Worm (Caenorhabditis elegans) whole organism, L2 larva: ENCODE results near the gene skr-12.

Source experiments
- elt-1 ChIP-seq: fragments of 150-350 bp; optimal IDR thresholded peaks from 2 replicates; lab custom pipeline; 2014; ENCODE audit warnings: missing biosample characterization, missing genetic modification characterization
- lin-13 ChIP-seq: fragments of 150-350 bp; optimal IDR thresholded peaks from 2 replicates; lab custom pipeline; 2014; ENCODE audit warnings: missing biosample characterization, missing genetic modification reagents, missing genetic modification characterization
- nhr-25 ChIP-seq: fragments of 150-350 bp; sonication (generic microtip); optimal IDR thresholded peaks from 3 replicates; lab custom pipeline; 2014; ENCODE audit warnings: missing biosample characterization, missing genetic modification characterization
- nhr-6 ChIP-seq: fragments of 150-350 bp; optimal IDR thresholded peaks from 2 replicates; lab custom pipeline; 2014; ENCODE audit warnings: missing biosample characterization, missing genetic modification characterization
- nhr-77 ChIP-seq: fragments of 150-350 bp; optimal IDR thresholded peaks from 2 replicates; lab custom pipeline; 2014; ENCODE audit warnings: missing biosample characterization, missing genetic modification characterization
- sem-4 ChIP-seq: fragments of 150-350 bp; optimal IDR thresholded peaks from 2 replicates; lab custom pipeline; 2014; ENCODE audit warnings: missing biosample characterization, missing genetic modification reagents, missing genetic modification characterization
- unc-39 ChIP-seq: fragments of 150-350 bp; optimal IDR thresholded peaks from 2 replicates; lab custom pipeline; 2014; ENCODE audit warnings: missing biosample characterization, missing genetic modification characterization
- unc-55 ChIP-seq: fragments of 150-350 bp; sonication (generic microtip); optimal IDR thresholded peaks from 3 replicates; lab custom pipeline; 2014; ENCODE audit warnings: missing biosample characterization, missing genetic modification reagents, missing genetic modification characterization
- unc-62 ChIP-seq: fragments of 150-350 bp; optimal IDR thresholded peaks from 2 replicates; lab custom pipeline; 2014; ENCODE audit warnings: missing biosample characterization, missing genetic modification reagents, missing genetic modification characterization
- zag-1 ChIP-seq: fragments of 150-350 bp; optimal IDR thresholded peaks from 2 replicates; lab custom pipeline; 2014; ENCODE audit warnings: missing biosample characterization, missing genetic modification characterization

- no peak for TF ChIP-seq unc-55 (GFP tag; lab: Kevin White, UChicago)
- TF ChIP-seq nhr-6, result no peak
- TF ChIP-seq nhr-77, result no peak
- no peak for TF ChIP-seq zag-1 (tag; lab: Kevin White, UChicago)
- TF ChIP-seq sem-4, result no peak
- no peak for TF ChIP-seq elt-1 (tag; lab: Kevin White, UChicago)
- no peak for TF ChIP-seq unc-62 (GFP tag; lab: Kevin White, UChicago)
- TF ChIP-seq unc-39 (tag; lab: Kevin White, UChicago), result no peak
- TF ChIP-seq lin-13, result no peak
- no peak for TF ChIP-seq nhr-25 (tag; lab: Kevin White, UChicago)
Observed at ce11 chrIV:17189193-17189592, 22.1 kb downstream of the skr-12 start.
